Fruit fly (Drosophila melanogaster) whole organism, embryonic: Measurements from ENCODE around the gene CG15643.
A peak's percentile ranks its signal among the peaks of the same experiment; 100 is the strongest.

Experiments
- Blimp-1 ChIP-seq: fragments of 200-800 bp; sonication (Bioruptor generic); optimal IDR thresholded peaks from 3 replicates; lab custom pipeline; 2018; ENCODE audit warnings: missing biosample characterization, missing genetic modification characterization, mild to moderate bottlenecking, moderate library complexity, missing genetic modification reagents
- CG10274 ChIP-seq: fragments of 200-800 bp; sonication (Bioruptor generic); optimal IDR thresholded peaks from 3 replicates; lab custom pipeline; 2017; ENCODE audit warnings: missing biosample characterization, mild to moderate bottlenecking, missing genetic modification characterization
- CG10565 ChIP-seq: fragments of 200-800 bp; sonication (Bioruptor generic); optimal IDR thresholded peaks from 3 replicates; lab custom pipeline; 2016; ENCODE audit warnings: missing biosample characterization, mild to moderate bottlenecking, missing genetic modification characterization
- CG12236 ChIP-seq: fragments of 200-800 bp; sonication (Bioruptor generic); optimal IDR thresholded peaks from 2 replicates; lab custom pipeline; 2016; ENCODE audit warnings: missing biosample characterization, missing genetic modification characterization
- CG1233 ChIP-seq: fragments of 200-800 bp; sonication (Bioruptor generic); optimal IDR thresholded peaks from 4 replicates; lab custom pipeline; 2018; ENCODE audit warnings: missing biosample characterization, mild to moderate bottlenecking, missing genetic modification characterization
- CG12744 ChIP-seq: fragments of 200-800 bp; sonication (Bioruptor generic); optimal IDR thresholded peaks from 2 replicates; lab custom pipeline; 2016; ENCODE audit warnings: missing biosample characterization, missing genetic modification characterization
- CG15514 ChIP-seq: fragments of 200-800 bp; sonication (Bioruptor generic); optimal IDR thresholded peaks from 3 replicates; lab custom pipeline; 2017; ENCODE audit warnings: missing biosample characterization, missing genetic modification characterization, mild to moderate bottlenecking, moderate library complexity, missing genetic modification reagents
- CG17612 ChIP-seq: fragments of 200-800 bp; sonication (Bioruptor generic); IDR thresholded peaks from 2 replicates; pipeline ENCODE4 v1.3.6; 2022; ENCODE audit warnings: missing biosample characterization, missing genetic modification characterization
- CG2120 ChIP-seq: fragments of 200-800 bp; sonication (Bioruptor generic); optimal IDR thresholded peaks from 3 replicates; lab custom pipeline; 2016; ENCODE audit warnings: missing biosample characterization, missing genetic modification characterization
- CG4282 ChIP-seq: fragments of 200-800 bp; sonication (Bioruptor generic); optimal IDR thresholded peaks from 2 replicates; lab custom pipeline; 2016; ENCODE audit warnings: missing biosample characterization, missing genetic modification characterization
- CG4730 ChIP-seq: fragments of 200-800 bp; sonication (Bioruptor generic); IDR thresholded peaks from 2 replicates; pipeline ENCODE4 v1.3.6; 2022; ENCODE audit warnings: missing biosample characterization, missing genetic modification characterization
- CG5245 ChIP-seq: fragments of 200-800 bp; sonication (Bioruptor generic); optimal IDR thresholded peaks from 3 replicates; lab custom pipeline; 2016; ENCODE audit warnings: missing biosample characterization, missing genetic modification characterization
- CG6765 ChIP-seq: fragments of 200-800 bp; sonication (Bioruptor generic); optimal IDR thresholded peaks from 3 replicates; lab custom pipeline; 2017; ENCODE audit warnings: missing biosample characterization, mild to moderate bottlenecking, missing genetic modification characterization
- CG7556 ChIP-seq: fragments of 200-800 bp; sonication (Bioruptor generic); optimal IDR thresholded peaks from 2 replicates; lab custom pipeline; 2017; ENCODE audit warnings: missing biosample characterization, mild to moderate bottlenecking, missing genetic modification characterization
- CG8388 ChIP-seq: fragments of 200-800 bp; sonication (Bioruptor generic); optimal IDR thresholded peaks from 2 replicates; lab custom pipeline; 2019; ENCODE audit warnings: missing biosample characterization, mild to moderate bottlenecking, missing genetic modification characterization, moderate library complexity
- CG9215 ChIP-seq: fragments of 200-800 bp; sonication (Bioruptor generic); IDR thresholded peaks from 2 replicates; pipeline ENCODE4 v1.3.6; 2022; ENCODE audit warnings: missing biosample characterization, missing genetic modification characterization
- CG9817 ChIP-seq: fragments of 200-800 bp; sonication (Bioruptor generic); optimal IDR thresholded peaks from 2 replicates; lab custom pipeline; 2018; ENCODE audit warnings: missing biosample characterization, mild to moderate bottlenecking, missing genetic modification characterization, moderate library complexity
- CG9876 ChIP-seq: fragments of 200-800 bp; sonication (Bioruptor generic); optimal IDR thresholded peaks from 2 replicates; lab custom pipeline; 2016; ENCODE audit warnings: missing biosample characterization, missing genetic modification characterization
- CHES-1-like ChIP-seq: fragments of 200-800 bp; sonication (Bioruptor generic); optimal IDR thresholded peaks from 2 replicates; lab custom pipeline; 2016; ENCODE audit warnings: missing biosample characterization, missing genetic modification characterization
- Dbx ChIP-seq: fragments of 200-800 bp; sonication (Bioruptor generic); IDR thresholded peaks from 3 replicates; pipeline ENCODE4 v1.3.6; 2022; ENCODE audit warnings: missing biosample characterization, missing genetic modification characterization
- ERR ChIP-seq: fragments of 200-800 bp; sonication (Bioruptor generic); optimal IDR thresholded peaks from 2 replicates; lab custom pipeline; 2016; ENCODE audit warnings: missing biosample characterization, missing genetic modification characterization
- Fer3 ChIP-seq: fragments of 200-800 bp; sonication (Bioruptor generic); optimal IDR thresholded peaks from 2 replicates; lab custom pipeline; 2018; ENCODE audit warnings: missing biosample characterization, mild to moderate bottlenecking, missing genetic modification characterization, moderate library complexity
- Gug ChIP-seq: fragments of 200-800 bp; sonication (Bioruptor generic); IDR thresholded peaks from 4 replicates; pipeline ENCODE4 v1.3.6; 2022; ENCODE audit warnings: missing biosample characterization, missing genetic modification characterization
- Hmx ChIP-seq: fragments of 200-800 bp; sonication (Bioruptor generic); optimal IDR thresholded peaks from 2 replicates; lab custom pipeline; 2016; ENCODE audit warnings: missing biosample characterization, missing genetic modification characterization
- Nf-YA ChIP-seq: fragments of 200-800 bp; sonication (Bioruptor generic); IDR thresholded peaks from 2 replicates; pipeline ENCODE4 v1.3.6; 2022; ENCODE audit warnings: missing biosample characterization, missing genetic modification characterization
- Ptx1 ChIP-seq: fragments of 200-800 bp; sonication (Bioruptor generic); IDR thresholded peaks from 2 replicates; pipeline ENCODE4 v1.3.6; 2022; ENCODE audit warnings: missing biosample characterization, missing genetic modification characterization
- Rx ChIP-seq: fragments of 200-800 bp; sonication (Bioruptor generic); IDR thresholded peaks from 2 replicates; pipeline ENCODE4 v1.3.6; 2022; ENCODE audit warnings: missing biosample characterization, missing genetic modification characterization
- Scr ChIP-seq: fragments of 200-800 bp; sonication (Bioruptor generic); IDR thresholded peaks from 2 replicates; pipeline ENCODE4 v1.3.6; 2022; ENCODE audit warnings: missing biosample characterization, missing genetic modification characterization; ENCODE audit not compliant: partially characterized antibody
- Sox100B ChIP-seq: fragments of 200-800 bp; sonication (Bioruptor generic); optimal IDR thresholded peaks from 3 replicates; lab custom pipeline; 2018; ENCODE audit warnings: missing biosample characterization, mild to moderate bottlenecking, missing genetic modification characterization
- Sox102F ChIP-seq: fragments of 200-800 bp; sonication (Bioruptor generic); optimal IDR thresholded peaks from 2 replicates; lab custom pipeline; 2018; ENCODE audit warnings: missing biosample characterization, mild to moderate bottlenecking, missing genetic modification characterization, moderate library complexity
- Vsx1 ChIP-seq: fragments of 200-800 bp; sonication (Bioruptor generic); optimal IDR thresholded peaks from 2 replicates; lab custom pipeline; 2017; ENCODE audit warnings: missing biosample characterization, mild to moderate bottlenecking, missing genetic modification characterization, missing genetic modification reagents
- YL-1 ChIP-seq: fragments of 200-800 bp; sonication (Bioruptor generic); optimal IDR thresholded peaks from 3 replicates; lab custom pipeline; 2017; ENCODE audit warnings: missing biosample characterization, mild to moderate bottlenecking, missing genetic modification characterization
- ap ChIP-seq: fragments of 200-800 bp; sonication (Bioruptor generic); IDR thresholded peaks from 2 replicates; pipeline ENCODE4 v1.3.6; 2022; ENCODE audit warnings: missing biosample characterization, missing genetic modification characterization
- az2 ChIP-seq: fragments of 200-800 bp; sonication (Bioruptor generic); optimal IDR thresholded peaks from 3 replicates; lab custom pipeline; 2016; ENCODE audit warnings: missing biosample characterization, missing genetic modification characterization
- bcd ChIP-seq: fragments of 200-800 bp; sonication (Bioruptor generic); optimal IDR thresholded peaks from 2 replicates; lab custom pipeline; 2017; ENCODE audit warnings: missing biosample characterization, mild to moderate bottlenecking, missing genetic modification characterization
- crp ChIP-seq, 2 experiments: fragments of 200-800 bp; sonication (Bioruptor generic); optimal IDR thresholded peaks; 2 replicates in 1 of 2; 3 replicates in 1 of 2; lab custom pipeline; 2017; ENCODE audit warnings: missing biosample characterization in 2 of 2, missing genetic modification characterization in 2 of 2, mild to moderate bottlenecking in 1 of 2, moderate library complexity in 1 of 2
- disco-r ChIP-seq: fragments of 200-800 bp; sonication (Bioruptor generic); optimal IDR thresholded peaks from 2 replicates; lab custom pipeline; 2016; ENCODE audit warnings: missing biosample characterization, missing genetic modification characterization
- ewg ChIP-seq: fragments of 200-800 bp; sonication (Bioruptor generic); optimal IDR thresholded peaks from 3 replicates; lab custom pipeline; 2017; ENCODE audit warnings: mild to moderate bottlenecking, missing biosample characterization, missing genetic modification reagents, missing genetic modification characterization
- hkb ChIP-seq, 2 experiments: fragments of 200-800 bp in 1 of 2; fragments of >200 bp in 1 of 2; sonication (Bioruptor generic) in 1 of 2; IDR thresholded peaks in 1 of 2; optimal IDR thresholded peaks in 1 of 2; 2 replicates each; pipeline versions ENCODE4 v1.3.6 to Lab custom; 2017 to 2022; ENCODE audit warnings: missing biosample characterization in 1 of 2, missing genetic modification characterization in 1 of 2
- ken ChIP-seq: fragments of 200-800 bp; sonication (Bioruptor generic); IDR thresholded peaks from 3 replicates; pipeline ENCODE4 v1.3.6; 2022; ENCODE audit warnings: missing biosample characterization, missing genetic modification characterization
- pb ChIP-seq: fragments of 200-800 bp; sonication (Bioruptor generic); optimal IDR thresholded peaks from 3 replicates; lab custom pipeline; 2016; ENCODE audit warnings: missing biosample characterization, missing genetic modification characterization
- psq ChIP-seq: fragments of 200-800 bp; sonication (Bioruptor generic); optimal IDR thresholded peaks from 2 replicates; lab custom pipeline; 2017; ENCODE audit warnings: missing biosample characterization, missing genetic modification characterization
- pzg ChIP-seq: fragments of 200-800 bp; sonication (Bioruptor generic); optimal IDR thresholded peaks from 3 replicates; lab custom pipeline; 2018; ENCODE audit warnings: missing biosample characterization, mild to moderate bottlenecking, missing genetic modification characterization, moderate library complexity
- run ChIP-seq: fragments of 200-800 bp; sonication (Bioruptor generic); optimal IDR thresholded peaks from 3 replicates; lab custom pipeline; 2018; ENCODE audit warnings: missing biosample characterization, mild to moderate bottlenecking, missing genetic modification characterization
- sqz ChIP-seq: fragments of 200-800 bp; sonication (Bioruptor generic); optimal IDR thresholded peaks from 3 replicates; lab custom pipeline; 2018; ENCODE audit warnings: missing biosample characterization, mild to moderate bottlenecking, missing genetic modification characterization
- tna ChIP-seq: fragments of 200-800 bp; sonication (Bioruptor generic); IDR thresholded peaks from 2 replicates; pipeline ENCODE4 v1.3.6; 2022; ENCODE audit warnings: missing biosample characterization, missing genetic modification characterization; ENCODE audit not compliant: partially characterized antibody
- trh ChIP-seq: fragments of 200-800 bp; sonication (Bioruptor generic); optimal IDR thresholded peaks from 2 replicates; lab custom pipeline; 2016; ENCODE audit warnings: missing biosample characterization, missing genetic modification characterization
- twi ChIP-seq: fragments of 200-800 bp; optimal IDR thresholded peaks from 2 replicates; lab custom pipeline; 2019; ENCODE audit warnings: missing biosample characterization, mild to moderate bottlenecking, missing genetic modification characterization, moderate library complexity
- unpg ChIP-seq: fragments of 200-800 bp; sonication (Bioruptor generic); optimal IDR thresholded peaks from 3 replicates; lab custom pipeline; 2018; ENCODE audit warnings: missing biosample characterization, mild to moderate bottlenecking, missing genetic modification characterization, moderate library complexity

Gene CG15643

DNA sequence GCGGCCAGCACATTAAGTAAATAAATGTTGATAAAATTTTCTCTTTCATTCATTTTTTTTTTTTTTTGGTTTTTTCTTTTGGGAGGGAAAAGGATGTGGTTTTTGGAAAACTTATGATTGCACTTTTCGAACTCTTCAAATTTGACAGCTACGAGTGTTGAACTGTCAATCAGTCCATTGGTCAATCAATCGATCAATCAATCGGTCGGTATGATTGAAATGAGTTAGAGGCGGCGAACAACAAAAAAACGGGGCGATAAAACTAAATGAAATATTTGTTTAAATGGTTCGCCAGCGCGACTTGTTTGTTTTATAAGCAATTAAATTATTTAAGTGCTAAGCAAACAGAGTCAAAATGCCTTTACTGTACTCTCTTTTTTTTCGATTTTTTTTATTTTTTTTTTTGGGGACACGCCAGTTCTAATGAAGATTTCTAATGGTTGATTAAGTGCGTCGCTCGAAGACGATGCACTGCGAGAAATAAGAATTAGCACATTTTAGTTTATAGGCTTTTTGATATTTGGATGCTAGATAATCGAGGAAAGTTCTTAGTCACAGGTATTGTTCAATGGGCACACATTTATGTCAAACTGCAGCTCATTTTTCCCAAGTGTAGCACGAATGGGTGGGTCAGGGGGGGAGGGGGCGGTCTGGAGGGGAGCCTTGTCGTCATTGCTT, 47.1 kb upstream of the CG15643 start (continued):
- TF ChIP-seq CG1233 (GFP tag; lab: Kevin White, UChicago): peak; percentile 76
- TF ChIP-seq sqz (GFP tag; lab: Kevin White, UChicago): peak; percentile 80
- TF ChIP-seq disco-r (GFP tag; lab: Kevin White, UChicago): peak; percentile 25
- no peak for TF ChIP-seq YL-1
- TF ChIP-seq CG9876 (GFP tag; lab: Kevin White, UChicago): peak; percentile 73
- peak; percentile 76 for TF ChIP-seq Rx (GFP tag; lab: Robert Waterston, UW)
- peak; percentile 88 for TF ChIP-seq CG9817 (tag; lab: Kevin White, UChicago)
- peak; percentile 42 for TF ChIP-seq psq (GFP tag; lab: Kevin White, UChicago)
- TF ChIP-seq bcd (GFP tag; lab: Kevin White, UChicago): peak; percentile 83
- peak; percentile 83 for TF ChIP-seq Gug (GFP tag; lab: Robert Waterston, UW)
- peak; percentile 65 for TF ChIP-seq CG2120 (GFP tag; lab: Kevin White, UChicago)
- peak; percentile 60 for TF ChIP-seq CG10274 (GFP tag; lab: Kevin White, UChicago)
- peak; percentile 83 for TF ChIP-seq ken
- peak; percentile 80 for TF ChIP-seq ap (GFP tag; lab: Robert Waterston, UW)
- TF ChIP-seq CG15514 (GFP tag; lab: Kevin White, UChicago): peak; percentile 43
- TF ChIP-seq hkb (optimal IDR thresholded peaks at IDR 0.05; lab: Kevin White, UChicago): no peak
- peak; percentile 76 for TF ChIP-seq hkb (GFP tag; IDR thresholded peaks at IDR 0.05; lab: Robert Waterston, UW)
- TF ChIP-seq CG4282: no peak
- TF ChIP-seq ewg: peak; percentile 77
- TF ChIP-seq CG12236 (GFP tag; lab: Kevin White, UChicago): peak; percentile 51
- no peak for TF ChIP-seq Hmx (GFP tag; lab: Kevin White, UChicago)
- peak; percentile 78 for TF ChIP-seq CG8388
- TF ChIP-seq CHES-1-like (GFP tag; lab: Kevin White, UChicago): no peak
- TF ChIP-seq CG12744 (GFP tag; lab: Kevin White, UChicago): no peak
- peak; percentile 76 for TF ChIP-seq CG4730 (GFP tag; lab: Robert Waterston, UW)
- peak; percentile 80 for TF ChIP-seq Blimp-1
- no peak for TF ChIP-seq Scr (GFP tag; lab: Robert Waterston, UW)
- TF ChIP-seq Sox100B (GFP tag; lab: Kevin White, UChicago): peak; percentile 69
- peak; percentile 86 for TF ChIP-seq unpg (GFP tag; lab: Kevin White, UChicago)
- no peak; the same call in 1 of the 2 replicates for TF ChIP-seq CG17612 (GFP tag; lab: Robert Waterston, UW)
- no peak for TF ChIP-seq pzg (GFP tag; lab: Kevin White, UChicago)
- TF ChIP-seq tna: no peak
- TF ChIP-seq CG7556 (GFP tag; lab: Kevin White, UChicago): peak; percentile 74
- TF ChIP-seq CG6765 (GFP tag; lab: Kevin White, UChicago): peak; percentile 23
- TF ChIP-seq CG10565 (GFP tag; lab: Kevin White, UChicago): no peak
- peak; percentile 50 for TF ChIP-seq Vsx1 (GFP tag; lab: Kevin White, UChicago)
- peak; percentile 90 for TF ChIP-seq CG5245 (GFP tag; lab: Kevin White, UChicago)
- peak; percentile 86 for TF ChIP-seq Sox102F (GFP tag; lab: Kevin White, UChicago)
- peak; percentile 76 for TF ChIP-seq Dbx
- peak; percentile 75 for TF ChIP-seq twi (tag; lab: Kevin White, UChicago)
- peak; percentile 57 for TF ChIP-seq ERR (GFP tag; lab: Kevin White, UChicago)
- peak; percentile 56 for TF ChIP-seq trh
- TF ChIP-seq az2 (GFP tag; lab: Kevin White, UChicago): peak; percentile 88
- TF ChIP-seq pb (GFP tag; lab: Kevin White, UChicago): peak; percentile 55
- peak; percentile 63 for TF ChIP-seq CG9215 (GFP tag; lab: Robert Waterston, UW)
- peak; percentile 54 for TF ChIP-seq Nf-YA (GFP tag; lab: Robert Waterston, UW)
- TF ChIP-seq Fer3 (tag; lab: Kevin White, UChicago): peak; percentile 71
- TF ChIP-seq crp (GFP tag; optimal IDR thresholded peaks at IDR 0.05; lab: Kevin White, UChicago): peak in 1 of 2 experiments; percentile 25
- peak; percentile 60 for TF ChIP-seq run (tag; lab: Kevin White, UChicago)
- TF ChIP-seq Ptx1 (GFP tag; lab: Robert Waterston, UW): peak; percentile 85
